Fruit fly (Drosophila melanogaster) whole organism, prepupa: ENCODE measurements around the gene Snapin.
A peak's percentile ranks its signal among the peaks of the same experiment; 100 is the strongest.

Experiments
- CG16779 ChIP-seq: fragments of 200-800 bp; sonication (Bioruptor generic); optimal IDR thresholded peaks from 3 replicates; lab custom pipeline; 2017; ENCODE audit warnings: missing biosample characterization, mild to moderate bottlenecking, missing genetic modification characterization
- CG6163 ChIP-seq: fragments of 200-800 bp; sonication (Bioruptor generic); IDR thresholded peaks from 3 replicates; pipeline ENCODE4 v1.3.6; 2022; ENCODE audit warnings: missing biosample characterization, missing genetic modification characterization
- CG7368 ChIP-seq: fragments of 200-800 bp; sonication (Bioruptor generic); optimal IDR thresholded peaks from 3 replicates; lab custom pipeline; 2016; ENCODE audit warnings: missing biosample characterization, missing genetic modification characterization
- Eip78C ChIP-seq: fragments of 200-800 bp; sonication (Bioruptor generic); peaks from one replicate; lab custom pipeline; 2016; ENCODE audit warnings: missing biosample characterization, missing genetic modification characterization
- Hr39 ChIP-seq: fragments of 200-800 bp; sonication (Bioruptor generic); optimal IDR thresholded peaks from 2 replicates; lab custom pipeline; 2016; ENCODE audit warnings: missing biosample characterization, missing genetic modification characterization
- OdsH ChIP-seq: fragments of 200-800 bp; sonication (Bioruptor generic); optimal IDR thresholded peaks from 3 replicates; lab custom pipeline; 2016; ENCODE audit warnings: missing biosample characterization, missing genetic modification characterization
- Sox102F ChIP-seq: fragments of 200-800 bp; sonication (Bioruptor generic); optimal IDR thresholded peaks from 2 replicates; lab custom pipeline; 2016; ENCODE audit warnings: missing biosample characterization, mild to moderate bottlenecking, missing genetic modification characterization
- Sox14 ChIP-seq: fragments of 200-800 bp; sonication (Bioruptor generic); optimal IDR thresholded peaks from 3 replicates; lab custom pipeline; 2016; ENCODE audit warnings: missing biosample characterization, missing genetic modification characterization
- dsx ChIP-seq: fragments of 200-800 bp; optimal IDR thresholded peaks from 3 replicates; lab custom pipeline; 2019; ENCODE audit warnings: missing biosample characterization, mild to moderate bottlenecking, missing genetic modification characterization, moderate library complexity; ENCODE audit not compliant: poor library complexity, severe bottlenecking
- esn ChIP-seq: fragments of 200-800 bp; sonication (Bioruptor generic); optimal IDR thresholded peaks from 2 replicates; lab custom pipeline; 2016; ENCODE audit warnings: missing biosample characterization, mild to moderate bottlenecking, missing genetic modification characterization, moderate library complexity
- fd85E ChIP-seq: fragments of 200-800 bp; sonication (Bioruptor generic); optimal IDR thresholded peaks from 3 replicates; lab custom pipeline; 2016; ENCODE audit warnings: missing biosample characterization, missing genetic modification characterization
- topi ChIP-seq: fragments of 200-800 bp; sonication (Bioruptor generic); optimal IDR thresholded peaks from 3 replicates; lab custom pipeline; 2016; ENCODE audit warnings: missing biosample characterization, missing genetic modification characterization

DNA sequence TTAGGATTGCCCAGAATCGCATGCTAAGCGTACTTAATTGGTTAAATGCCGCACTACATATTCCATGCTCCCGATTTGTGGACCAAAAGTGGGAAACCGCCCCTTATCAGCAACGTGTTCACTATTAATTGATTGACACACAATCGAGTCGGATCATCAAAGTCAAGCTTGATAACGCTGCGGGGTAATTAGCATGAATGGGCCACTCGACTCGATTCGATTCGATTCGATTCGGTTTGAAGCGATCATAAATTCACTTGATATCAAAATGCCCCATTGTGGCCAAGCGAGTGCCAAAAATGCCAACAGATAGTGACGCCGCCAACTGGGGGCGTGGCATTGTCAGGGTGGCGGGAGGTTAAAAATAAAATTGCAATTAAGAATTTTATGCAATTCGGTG is 48.1 kb upstream of the Snapin start:
- no peak for TF ChIP-seq fd85E
- no peak for TF ChIP-seq dsx
- TF ChIP-seq CG7368 (GFP tag; lab: Kevin White, UChicago) = no peak
- no peak for TF ChIP-seq CG16779 (tag; lab: Kevin White, UChicago)
- TF ChIP-seq Sox102F (GFP tag; lab: Kevin White, UChicago) = no peak
- TF ChIP-seq CG6163 (GFP tag; lab: Robert Waterston, UW) = no peak
- TF ChIP-seq OdsH (GFP tag; lab: Kevin White, UChicago) = no peak
- no peak for TF ChIP-seq esn
- no peak for TF ChIP-seq Hr39 (GFP tag; lab: Kevin White, UChicago)
- TF ChIP-seq Eip78C = peak; percentile 17
- TF ChIP-seq topi = no peak
- TF ChIP-seq Sox14 (GFP tag; lab: Kevin White, UChicago) = no peak
